Fruit fly (Drosophila melanogaster): ENCODE measurements around the gene CG14151.

- TF ChIP-seq Atf3 (GFP tag; optimal IDR thresholded peaks at IDR 0.05) (no peak), CG9609 (GFP tag; optimal IDR thresholded peaks at IDR 0.05) (no peak), CG32772 (GFP tag; IDR thresholded peaks at IDR 0.05) (no peak), Meics (GFP tag; optimal IDR thresholded peaks at IDR 0.05) (no peak), schlank (tag; optimal IDR thresholded peaks at IDR 0.05) (no peak), CG17359 (tag; optimal IDR thresholded peaks at IDR 0.05) (no peak), tap (tag; optimal IDR thresholded peaks at IDR 0.05) (no peak), Dad (GFP tag; optimal IDR thresholded peaks at IDR 0.05) (no peak), Dll (GFP tag; IDR thresholded peaks at IDR 0.05; ENCODE audit: partially characterized antibody) (no peak), sd (tag; optimal IDR thresholded peaks at IDR 0.05) (no peak), ci (GFP tag; IDR thresholded peaks at IDR 0.05) (no peak), Rx (GFP tag; IDR thresholded peaks at IDR 0.05) (no peak)
Measured at dm6 chr3L:10626199-10626598, 2.1 kb downstream of the CG14151 start, which contains the start of gene CG34238.
